Fruit fly (Drosophila melanogaster): ENCODE data around the gene salm.

salm gene

dm6 chr2L:11445479-11446379, at the start of gene salm (continued):
- TF ChIP-seq esn (GFP tag; optimal IDR thresholded peaks at IDR 0.05): no peak
- TF ChIP-seq Eip78C (GFP tag): peak; percentile 63
- TF ChIP-seq CG6163 (GFP tag; IDR thresholded peaks at IDR 0.05): peak; percentile 41; the same call in 2 of the 3 replicates
- no peak for TF ChIP-seq CG6854 (GFP tag; optimal IDR thresholded peaks at IDR 0.05)
- no peak for TF ChIP-seq CG1621 (tag; optimal IDR thresholded peaks at IDR 0.05)
- TF ChIP-seq vri (GFP tag; optimal IDR thresholded peaks at IDR 0.05): no peak
- TF ChIP-seq Lpt (GFP tag; optimal IDR thresholded peaks at IDR 0.05): no peak
- peak; percentile 2 for TF ChIP-seq acj6 (GFP tag; optimal IDR thresholded peaks at IDR 0.05)
- peak; percentile 1 for TF ChIP-seq Sox14 (GFP tag; optimal IDR thresholded peaks at IDR 0.05)
- no peak for TF ChIP-seq CG4318 (GFP tag; optimal IDR thresholded peaks at IDR 0.05)

- TF ChIP-seq CG8632 (GFP tag; optimal IDR thresholded peaks at IDR 0.05) (no peak), ss (GFP tag; optimal IDR thresholded peaks at IDR 0.05) (no peak), CG3919 (GFP tag; optimal IDR thresholded peaks at IDR 0.05) (no peak), CG34406 (GFP tag; optimal IDR thresholded peaks at IDR 0.05) (no peak), Sox102F (GFP tag; optimal IDR thresholded peaks at IDR 0.05) (no peak), CG9139 (GFP tag; optimal IDR thresholded peaks at IDR 0.05) (no peak), esn (GFP tag; optimal IDR thresholded peaks at IDR 0.05) (no peak), svp (GFP tag) (no peak), fd85E (GFP tag; optimal IDR thresholded peaks at IDR 0.05) (no peak), Hr39 (GFP tag; optimal IDR thresholded peaks at IDR 0.05) (no peak), Met (GFP tag; optimal IDR thresholded peaks at IDR 0.05) (no peak)
These were observed 48.5 kb upstream of the salm start for dm6 chr2L:11493933-11494332.

- no peak for TF ChIP-seq net (GFP tag; optimal IDR thresholded peaks at IDR 0.05)
- no peak for TF ChIP-seq ss (GFP tag; optimal IDR thresholded peaks at IDR 0.05)
- TF ChIP-seq CG1621 (tag; optimal IDR thresholded peaks at IDR 0.05): no peak
- TF ChIP-seq Ets96B (tag; optimal IDR thresholded peaks at IDR 0.05): no peak
- TF ChIP-seq CG8632 (GFP tag; optimal IDR thresholded peaks at IDR 0.05): no peak
- TF ChIP-seq Blimp-1 (GFP tag; optimal IDR thresholded peaks at IDR 0.05): no peak
- TF ChIP-seq Met (GFP tag; optimal IDR thresholded peaks at IDR 0.05): no peak
- TF ChIP-seq CG7368 (GFP tag; optimal IDR thresholded peaks at IDR 0.05): no peak
- no peak for TF ChIP-seq CG15336 (GFP tag; IDR thresholded peaks at IDR 0.05)
- no peak for TF ChIP-seq Sox102F (GFP tag; optimal IDR thresholded peaks at IDR 0.05)
- no peak for TF ChIP-seq CG6163 (GFP tag; IDR thresholded peaks at IDR 0.05)
- no peak for TF ChIP-seq CG11294 (GFP tag; IDR thresholded peaks at IDR 0.05)
- no peak for TF ChIP-seq CG10631 (GFP tag; optimal IDR thresholded peaks at IDR 0.05)
These were observed 43.1 kb upstream of the salm start for dm6 chr2L:11488465-11489037.

- no peak for TF ChIP-seq CG6808 (GFP tag; optimal IDR thresholded peaks at IDR 0.05)
- no peak for TF ChIP-seq CG3919 (GFP tag; optimal IDR thresholded peaks at IDR 0.05)
- TF ChIP-seq ss (GFP tag; optimal IDR thresholded peaks at IDR 0.05): no peak
- no peak for TF ChIP-seq CG16779 (tag; optimal IDR thresholded peaks at IDR 0.05)
- no peak for TF ChIP-seq lz (GFP tag; optimal IDR thresholded peaks at IDR 0.05)
- TF ChIP-seq CG8632 (GFP tag; optimal IDR thresholded peaks at IDR 0.05): no peak
- no peak for TF ChIP-seq CG8119 (GFP tag; IDR thresholded peaks at IDR 0.05)
These were observed 39.0 kb upstream of the salm start, which contains the start of the genes CG43355 and sala for dm6 chr2L:11484407-11484806. Gene CG43355, plus strand, starts transcription at chr2L:11484707. Gene sala, plus strand, starts transcription at chr2L:11484707.

dm6 chr2L:11474960-11475359, 29.5 kb upstream of the salm start:
- TF ChIP-seq CG8119 (GFP tag; IDR thresholded peaks at IDR 0.05) (no peak), Ets21C (GFP tag; optimal IDR thresholded peaks at IDR 0.05) (no peak), CG11762 (GFP tag; optimal IDR thresholded peaks at IDR 0.05; ENCODE audit: insufficient read depth) (no peak), esn (GFP tag; optimal IDR thresholded peaks at IDR 0.05) (no peak), Hr4 (GFP tag; optimal IDR thresholded peaks at IDR 0.05) (no peak), eg (GFP tag; IDR thresholded peaks at IDR 0.05) (no peak), CG9139 (GFP tag; optimal IDR thresholded peaks at IDR 0.05) (no peak), OdsH (GFP tag; optimal IDR thresholded peaks at IDR 0.05) (no peak), Sox102F (GFP tag; optimal IDR thresholded peaks at IDR 0.05) (no peak), fd85E (GFP tag; optimal IDR thresholded peaks at IDR 0.05) (no peak), CG6792 (GFP tag; optimal IDR thresholded peaks at IDR 0.05) (no peak), Met (GFP tag; optimal IDR thresholded peaks at IDR 0.05) (no peak), dsx (GFP tag; optimal IDR thresholded peaks at IDR 0.05; ENCODE audit: poor library complexity, severe bottlenecking) (no peak), dac (GFP tag; optimal IDR thresholded peaks at IDR 0.05) (no peak), ss (GFP tag; optimal IDR thresholded peaks at IDR 0.05) (no peak), Gug (GFP tag; IDR thresholded peaks at IDR 0.05) (no peak), Hr38 (GFP tag; optimal IDR thresholded peaks at IDR 0.05) (no peak), pdm3 (GFP tag; optimal IDR thresholded peaks at IDR 0.05) (no peak)
